Worm (Caenorhabditis elegans) whole organism, L3 larva: Measurements from ENCODE around the gene clc-9.
A peak's percentile ranks its signal among the peaks of the same experiment; 100 is the strongest.

Experiments used
- ZK546.5 ChIP-seq: sonication (generic microtip); optimal IDR thresholded peaks from 2 replicates; lab custom pipeline; 2017; ENCODE audit warnings: missing biosample characterization, missing genetic modification characterization
- ama-1 ChIP-seq: fragments of 150-350 bp; optimal IDR thresholded peaks from 2 replicates; lab custom pipeline; 2018
- ceh-82 ChIP-seq: fragments of 150-350 bp; optimal IDR thresholded peaks from 2 replicates; lab custom pipeline; 2014; ENCODE audit warnings: missing biosample characterization, missing genetic modification characterization
- egl-27 ChIP-seq: sonication (generic microtip); optimal IDR thresholded peaks from 4 replicates; lab custom pipeline; 2017; ENCODE audit warnings: missing biosample characterization, missing genetic modification reagents, missing genetic modification characterization
- elt-2 ChIP-seq: sonication (generic microtip); optimal IDR thresholded peaks from 2 replicates; lab custom pipeline; 2016; ENCODE audit warnings: missing genetic modification reagents, mild to moderate bottlenecking, missing genetic modification characterization, missing compliant biosample characterization

DNA sequence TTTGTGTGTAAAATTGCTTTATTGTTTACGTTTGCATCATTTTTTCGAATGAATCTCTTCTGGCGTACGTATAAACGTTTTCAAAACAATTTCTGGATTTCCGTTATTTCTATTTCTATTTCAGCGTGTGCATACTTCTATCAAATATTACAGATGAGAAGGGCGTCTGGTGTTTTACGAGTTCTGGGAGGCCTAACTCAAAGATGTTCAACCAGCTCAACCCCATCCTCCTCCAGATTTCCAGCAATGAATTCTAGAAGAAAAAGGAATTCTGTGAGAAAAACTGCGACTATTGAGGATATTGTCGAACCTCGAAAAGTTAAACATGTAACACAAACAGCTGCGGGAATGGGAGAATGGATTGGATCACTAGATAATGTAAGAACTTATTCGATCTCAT, 38.1 kb downstream of the clc-9 start, which contains the start of gene C08F8.2:
- no peak for TF ChIP-seq elt-2 (tag; lab: Kevin White, UChicago)
- TF ChIP-seq ceh-82 = no peak
- no peak for TF ChIP-seq ZK546.5 (tag; lab: Kevin White, UChicago)
- TF ChIP-seq ama-1 = peak; percentile 53
- no peak for TF ChIP-seq egl-27 (tag; lab: Kevin White, UChicago)
